Fruit fly (Drosophila melanogaster) whole organism, embryonic: ENCODE results near the gene CG14020.

Experiments
- CG10366 ChIP-seq: fragments of 200-800 bp; sonication (Bioruptor generic); IDR thresholded peaks from 2 replicates; pipeline ENCODE4 v1.3.6; 2022; ENCODE audit warnings: missing biosample characterization, missing genetic modification characterization
- CG10543 ChIP-seq: fragments of 200-800 bp; sonication (Bioruptor generic); optimal IDR thresholded peaks from 3 replicates; lab custom pipeline; 2017; ENCODE audit warnings: missing biosample characterization, mild to moderate bottlenecking, missing genetic modification characterization, moderate library complexity
- CG10654 ChIP-seq: fragments of 200-800 bp; sonication (Bioruptor generic); optimal IDR thresholded peaks from 2 replicates; lab custom pipeline; 2016; ENCODE audit warnings: missing biosample characterization, missing genetic modification characterization
- CG11696 ChIP-seq: fragments of 200-800 bp; sonication (Bioruptor generic); IDR thresholded peaks from 2 replicates; pipeline ENCODE4 v1.3.6; 2022; ENCODE audit warnings: missing biosample characterization, missing genetic modification characterization
- CG12071 ChIP-seq: fragments of 200-800 bp; sonication (Bioruptor generic); optimal IDR thresholded peaks from 3 replicates; lab custom pipeline; 2018; ENCODE audit warnings: missing biosample characterization, mild to moderate bottlenecking, missing genetic modification characterization
- CG15269 ChIP-seq: fragments of 200-800 bp; sonication (Bioruptor generic); optimal IDR thresholded peaks from 2 replicates; lab custom pipeline; 2018; ENCODE audit warnings: missing biosample characterization, mild to moderate bottlenecking, missing genetic modification characterization, moderate library complexity
- CG15696 ChIP-seq: fragments of 200-800 bp; sonication (Bioruptor generic); optimal IDR thresholded peaks from 2 replicates; lab custom pipeline; 2019; ENCODE audit warnings: missing biosample characterization, mild to moderate bottlenecking, missing genetic modification characterization, moderate library complexity
- CG2202 ChIP-seq: fragments of 200-800 bp; sonication (Bioruptor generic); optimal IDR thresholded peaks from 2 replicates; lab custom pipeline; 2018; ENCODE audit warnings: missing biosample characterization, mild to moderate bottlenecking, missing genetic modification characterization
- CG31224 ChIP-seq: fragments of 200-800 bp; sonication (Bioruptor generic); IDR thresholded peaks from 2 replicates; pipeline ENCODE4 v1.3.6; 2022; ENCODE audit warnings: missing biosample characterization, missing genetic modification characterization
- CG32767 ChIP-seq: fragments of 200-800 bp; sonication (Bioruptor generic); IDR thresholded peaks from 2 replicates; pipeline ENCODE4 v1.3.6; 2022; ENCODE audit warnings: missing biosample characterization, missing genetic modification characterization
- CG3281 ChIP-seq: fragments of 200-800 bp; sonication (Bioruptor generic); optimal IDR thresholded peaks from 3 replicates; lab custom pipeline; 2017; ENCODE audit warnings: missing biosample characterization, mild to moderate bottlenecking, missing genetic modification characterization
- CG33557 ChIP-seq: fragments of 200-800 bp; sonication (Bioruptor generic); optimal IDR thresholded peaks from 2 replicates; lab custom pipeline; 2019; ENCODE audit warnings: missing biosample characterization, mild to moderate bottlenecking, missing genetic modification characterization, moderate library complexity
- CG4854 ChIP-seq: fragments of 200-800 bp; sonication (Bioruptor generic); optimal IDR thresholded peaks from 2 replicates; lab custom pipeline; 2016; ENCODE audit warnings: missing biosample characterization, missing genetic modification characterization, inconsistent platforms
- CG6854 ChIP-seq: fragments of 200-800 bp; sonication (Bioruptor generic); optimal IDR thresholded peaks from 3 replicates; lab custom pipeline; 2017; ENCODE audit warnings: missing biosample characterization, mild to moderate bottlenecking, missing genetic modification characterization
- CG7372 ChIP-seq: fragments of 200-800 bp; sonication (Bioruptor generic); IDR thresholded peaks from 2 replicates; pipeline ENCODE4 v1.3.6; 2022; ENCODE audit warnings: missing biosample characterization, missing genetic modification characterization
- CG8359 ChIP-seq: fragments of 200-800 bp; sonication (Bioruptor generic); optimal IDR thresholded peaks from 2 replicates; lab custom pipeline; 2017; ENCODE audit warnings: missing biosample characterization, mild to moderate bottlenecking, missing genetic modification characterization, borderline replicate concordance
- CG9727 ChIP-seq: fragments of 200-800 bp; sonication (Bioruptor generic); optimal IDR thresholded peaks from 3 replicates; lab custom pipeline; 2017; ENCODE audit warnings: missing biosample characterization, mild to moderate bottlenecking, missing genetic modification characterization
- CG9817 ChIP-seq: fragments of 200-800 bp; sonication (Bioruptor generic); optimal IDR thresholded peaks from 2 replicates; lab custom pipeline; 2018; ENCODE audit warnings: missing biosample characterization, mild to moderate bottlenecking, missing genetic modification characterization, moderate library complexity
- CTCF ChIP-seq: fragments of 200-800 bp; sonication (Bioruptor generic); optimal IDR thresholded peaks from 2 replicates; lab custom pipeline; 2017; ENCODE audit warnings: missing biosample characterization, mild to moderate bottlenecking, missing genetic modification characterization, moderate library complexity
- E2f2 ChIP-seq: fragments of 200-800 bp; sonication (Bioruptor generic); IDR thresholded peaks from 2 replicates; pipeline ENCODE4 v1.3.6; 2022; ENCODE audit warnings: missing biosample characterization, missing genetic modification characterization
- Eip74EF ChIP-seq, 2 experiments: fragments of 200-800 bp in 1 of 2; fragments of >200 bp in 1 of 2; sonication (Bioruptor generic) in 1 of 2; optimal IDR thresholded peaks; 2 replicates each; lab custom pipeline; 2017 to 2019; ENCODE audit warnings: missing biosample characterization in 2 of 2, missing genetic modification characterization in 2 of 2, mild to moderate bottlenecking in 1 of 2, moderate library complexity in 1 of 2
- Hand ChIP-seq: fragments of 200-800 bp; sonication (Bioruptor generic); optimal IDR thresholded peaks from 2 replicates; lab custom pipeline; 2017; ENCODE audit warnings: mild to moderate bottlenecking, missing biosample characterization, missing genetic modification reagents, missing genetic modification characterization
- Hmr ChIP-seq: fragments of 200-800 bp; sonication (Bioruptor generic); optimal IDR thresholded peaks from 3 replicates; lab custom pipeline; 2017; ENCODE audit warnings: mild to moderate bottlenecking, missing biosample characterization, missing genetic modification reagents, missing genetic modification characterization
- Hr3 ChIP-seq: fragments of 200-800 bp; sonication (Bioruptor generic); optimal IDR thresholded peaks from 3 replicates; lab custom pipeline; 2016; ENCODE audit warnings: missing biosample characterization, missing genetic modification characterization
- Kr ChIP-seq: fragments of 200-800 bp; sonication (Bioruptor generic); optimal IDR thresholded peaks from 2 replicates; lab custom pipeline; 2017; ENCODE audit warnings: missing biosample characterization, mild to moderate bottlenecking, missing genetic modification characterization
- Meics ChIP-seq: fragments of 200-800 bp; sonication (Bioruptor generic); optimal IDR thresholded peaks from 2 replicates; lab custom pipeline; 2017; ENCODE audit warnings: missing biosample characterization, mild to moderate bottlenecking, missing genetic modification characterization
- Myb ChIP-seq: fragments of 200-800 bp; sonication (Bioruptor generic); optimal IDR thresholded peaks from 2 replicates; lab custom pipeline; 2016; ENCODE audit warnings: missing biosample characterization, missing genetic modification characterization
- Oaz ChIP-seq: fragments of 200-800 bp; sonication (Bioruptor generic); IDR thresholded peaks from 2 replicates; pipeline ENCODE4 v1.3.6; 2022; ENCODE audit warnings: missing biosample characterization, missing genetic modification characterization
- Opbp ChIP-seq: fragments of 200-800 bp; sonication (Bioruptor generic); IDR thresholded peaks from 3 replicates; pipeline ENCODE4 v1.3.6; 2022; ENCODE audit warnings: missing biosample characterization, missing genetic modification characterization; ENCODE audit not compliant: partially characterized antibody
- Rx ChIP-seq: fragments of 200-800 bp; sonication (Bioruptor generic); IDR thresholded peaks from 2 replicates; pipeline ENCODE4 v1.3.6; 2022; ENCODE audit warnings: missing biosample characterization, missing genetic modification characterization
- Xbp1 ChIP-seq: fragments of 200-800 bp; sonication (Bioruptor generic); optimal IDR thresholded peaks from 3 replicates; lab custom pipeline; 2016; ENCODE audit warnings: missing biosample characterization, mild to moderate bottlenecking, missing genetic modification characterization
- ac ChIP-seq: fragments of 200-800 bp; sonication (Bioruptor generic); optimal IDR thresholded peaks from 3 replicates; lab custom pipeline; 2017; ENCODE audit warnings: missing biosample characterization, mild to moderate bottlenecking, missing genetic modification characterization
- amos ChIP-seq: fragments of 200-800 bp; sonication (Bioruptor generic); IDR thresholded peaks from 2 replicates; pipeline ENCODE4 v1.3.6; 2022; ENCODE audit warnings: missing biosample characterization, missing genetic modification characterization; ENCODE audit not compliant: partially characterized antibody
- chm ChIP-seq: fragments of 200-800 bp; sonication (Bioruptor generic); IDR thresholded peaks from 2 replicates; pipeline ENCODE4 v1.3.6; 2022; ENCODE audit warnings: missing biosample characterization, missing genetic modification characterization
- dmrt99B ChIP-seq: fragments of 200-800 bp; sonication (Bioruptor generic); optimal IDR thresholded peaks from 2 replicates; lab custom pipeline; 2018; ENCODE audit warnings: missing biosample characterization, mild to moderate bottlenecking, missing genetic modification characterization, moderate library complexity
- en ChIP-seq: fragments of 200-800 bp; sonication (Bioruptor generic); optimal IDR thresholded peaks from 2 replicates; lab custom pipeline; 2016; ENCODE audit warnings: missing biosample characterization, missing genetic modification characterization
- ewg ChIP-seq: fragments of 200-800 bp; sonication (Bioruptor generic); optimal IDR thresholded peaks from 3 replicates; lab custom pipeline; 2017; ENCODE audit warnings: mild to moderate bottlenecking, missing biosample characterization, missing genetic modification reagents, missing genetic modification characterization
- fd3F ChIP-seq: fragments of 200-800 bp; sonication (Bioruptor generic); optimal IDR thresholded peaks from 2 replicates; lab custom pipeline; 2018; ENCODE audit warnings: missing biosample characterization, mild to moderate bottlenecking, missing genetic modification characterization, moderate library complexity
- gcm ChIP-seq: fragments of 200-800 bp; sonication (Bioruptor generic); optimal IDR thresholded peaks from 2 replicates; lab custom pipeline; 2019; ENCODE audit warnings: missing biosample characterization, mild to moderate bottlenecking, missing genetic modification characterization, moderate library complexity
- hbn ChIP-seq: fragments of 200-800 bp; sonication (Bioruptor generic); IDR thresholded peaks from 2 replicates; pipeline ENCODE4 v1.3.6; 2022; ENCODE audit warnings: missing biosample characterization, missing genetic modification characterization; ENCODE audit not compliant: partially characterized antibody
- mirr ChIP-seq: fragments of 200-800 bp; sonication (Bioruptor generic); optimal IDR thresholded peaks from 3 replicates; lab custom pipeline; 2018; ENCODE audit warnings: missing biosample characterization, mild to moderate bottlenecking, missing genetic modification characterization
- pb ChIP-seq: fragments of 200-800 bp; sonication (Bioruptor generic); optimal IDR thresholded peaks from 3 replicates; lab custom pipeline; 2016; ENCODE audit warnings: missing biosample characterization, missing genetic modification characterization
- pros ChIP-seq: fragments of 200-800 bp; sonication (Bioruptor generic); optimal IDR thresholded peaks from 3 replicates; lab custom pipeline; 2019; ENCODE audit warnings: missing biosample characterization, mild to moderate bottlenecking, missing genetic modification characterization, moderate library complexity
- psq ChIP-seq: fragments of 200-800 bp; sonication (Bioruptor generic); optimal IDR thresholded peaks from 2 replicates; lab custom pipeline; 2017; ENCODE audit warnings: missing biosample characterization, missing genetic modification characterization
- sens ChIP-seq: fragments of 200-800 bp; sonication (Bioruptor generic); peaks from one replicate; lab custom pipeline; 2016; ENCODE audit warnings: missing biosample characterization, missing genetic modification characterization
- seq ChIP-seq: fragments of 200-800 bp; sonication (Bioruptor generic); IDR thresholded peaks from 2 replicates; pipeline ENCODE4 v1.3.6; 2022; ENCODE audit warnings: missing biosample characterization, missing genetic modification characterization
- stwl ChIP-seq: fragments of 200-800 bp; sonication (Bioruptor generic); optimal IDR thresholded peaks from 3 replicates; lab custom pipeline; 2018; ENCODE audit warnings: missing biosample characterization, mild to moderate bottlenecking, missing genetic modification characterization, moderate library complexity
- tx ChIP-seq: fragments of 200-800 bp; sonication (Bioruptor generic); optimal IDR thresholded peaks from 2 replicates; lab custom pipeline; 2016; ENCODE audit warnings: missing biosample characterization, missing genetic modification characterization
- wor ChIP-seq: fragments of 200-800 bp; sonication (Bioruptor generic); IDR thresholded peaks from 2 replicates; pipeline ENCODE4 v1.3.6; 2022; ENCODE audit warnings: missing biosample characterization, missing genetic modification characterization
- zfh1 ChIP-seq: fragments of 200-800 bp; sonication (Bioruptor generic); IDR thresholded peaks from 3 replicates; pipeline ENCODE4 v1.3.6; 2022; ENCODE audit warnings: missing biosample characterization, missing genetic modification characterization

The CG14020 gene

dm6 chr2L:5496468-5497093, 21.0 kb upstream of the CG14020 start (continued):
- no peak for TF ChIP-seq CG10654 (GFP tag; lab: Kevin White, UChicago)
- TF ChIP-seq CG10543 (GFP tag; lab: Kevin White, UChicago) = no peak
- TF ChIP-seq CG8359 (GFP tag; lab: Kevin White, UChicago) = peak; percentile 29
- no peak for TF ChIP-seq amos
- peak; percentile 55 for TF ChIP-seq CG9727 (GFP tag; lab: Kevin White, UChicago)
- no peak for TF ChIP-seq CG6854 (GFP tag; lab: Kevin White, UChicago)
- peak; percentile 70 for TF ChIP-seq CG7372 (GFP tag; lab: Robert Waterston, UW)
- TF ChIP-seq Hand (GFP tag; lab: Kevin White, UChicago) = no peak
- TF ChIP-seq CTCF (GFP tag; lab: Kevin White, UChicago) = no peak
- TF ChIP-seq Hmr (GFP tag; lab: Kevin White, UChicago) = no peak
- peak; percentile 40 for TF ChIP-seq Meics (GFP tag; lab: Kevin White, UChicago)
- peak; percentile 38; the same call in 1 of the 2 replicates for TF ChIP-seq wor
- TF ChIP-seq CG9817 (tag; lab: Kevin White, UChicago) = peak; percentile 62
- peak; percentile 62 for TF ChIP-seq CG15269 (tag; lab: Kevin White, UChicago)
- TF ChIP-seq Kr = no peak
- peak; percentile 18; the same call in 1 of the 2 replicates for TF ChIP-seq Rx (GFP tag; lab: Robert Waterston, UW)
- TF ChIP-seq en (GFP tag; lab: Kevin White, UChicago) = peak; percentile 13
- TF ChIP-seq stwl (tag; lab: Kevin White, UChicago) = peak; percentile 23
- peak; percentile 20 for TF ChIP-seq fd3F (GFP tag; lab: Kevin White, UChicago)
- peak in 1 of 2 experiments; percentile 28 for TF ChIP-seq Eip74EF (GFP tag; optimal IDR thresholded peaks at IDR 0.05; lab: Kevin White, UChicago)
- TF ChIP-seq Oaz = peak; percentile 34; the same call in 1 of the 2 replicates
- TF ChIP-seq gcm (GFP tag; lab: Kevin White, UChicago) = peak; percentile 60
- TF ChIP-seq psq = no peak
- peak; percentile 22; the same call in 1 of the 2 replicates for TF ChIP-seq CG31224
- TF ChIP-seq CG3281 (GFP tag; lab: Kevin White, UChicago) = peak; percentile 31
- peak; percentile 50 for TF ChIP-seq Xbp1 (GFP tag; lab: Kevin White, UChicago)
- no peak for TF ChIP-seq E2f2 (GFP tag; lab: Robert Waterston, UW)
- peak; percentile 18 for TF ChIP-seq ewg (GFP tag; lab: Kevin White, UChicago)
- TF ChIP-seq CG4854 (GFP tag; lab: Kevin White, UChicago) = no peak
- TF ChIP-seq Myb (GFP tag; lab: Kevin White, UChicago) = peak; percentile 14
- no peak for TF ChIP-seq mirr
- peak; percentile 65 for TF ChIP-seq dmrt99B (tag; lab: Kevin White, UChicago)
- no peak for TF ChIP-seq pb
- TF ChIP-seq CG33557 = peak; percentile 69
- TF ChIP-seq CG2202 (tag; lab: Kevin White, UChicago) = peak; percentile 40
- no peak for TF ChIP-seq hbn (GFP tag; lab: Robert Waterston, UW)
- no peak for TF ChIP-seq tx (GFP tag; lab: Kevin White, UChicago)
- TF ChIP-seq CG15696 (tag; lab: Kevin White, UChicago) = peak; percentile 22
- TF ChIP-seq CG11696 (GFP tag; lab: Robert Waterston, UW) = no peak
- no peak for TF ChIP-seq Opbp (GFP tag; lab: Robert Waterston, UW)
- TF ChIP-seq ac (GFP tag; lab: Kevin White, UChicago) = no peak
- TF ChIP-seq seq (GFP tag; lab: Robert Waterston, UW) = peak; percentile 19; the same call in 1 of the 2 replicates
- TF ChIP-seq CG12071 (GFP tag; lab: Kevin White, UChicago) = peak; percentile 23
- TF ChIP-seq chm = peak; percentile 65; the same call in 1 of the 2 replicates
- TF ChIP-seq pros (GFP tag; lab: Kevin White, UChicago) = no peak
- peak; percentile 77 for TF ChIP-seq zfh1 (GFP tag; lab: Robert Waterston, UW)
- 0 out of 2 replicates have a peak, but pooled peaks have one; percentile 40 for TF ChIP-seq CG32767
- TF ChIP-seq sens = peak; percentile 95
- peak; percentile 57 for TF ChIP-seq CG10366 (GFP tag; lab: Robert Waterston, UW)
- TF ChIP-seq Hr3 (GFP tag; lab: Kevin White, UChicago) = peak; percentile 18
